Fruit fly (Drosophila melanogaster) whole organism, embryonic: Measurements from ENCODE around the gene CG6912.

Experiments
- B-H2 ChIP-seq: fragments of 200-800 bp; sonication (Bioruptor generic); optimal IDR thresholded peaks from 2 replicates; lab custom pipeline; 2018; ENCODE audit warnings: missing biosample characterization, mild to moderate bottlenecking, missing genetic modification characterization
- Bgb ChIP-seq: fragments of 200-800 bp; sonication (Bioruptor generic); IDR thresholded peaks from 2 replicates; pipeline ENCODE4 v1.3.6; 2022; ENCODE audit warnings: missing biosample characterization, missing genetic modification characterization; ENCODE audit not compliant: partially characterized antibody
- BtbVII ChIP-seq: fragments of 200-800 bp; sonication (Bioruptor generic); optimal IDR thresholded peaks from 3 replicates; lab custom pipeline; 2017; ENCODE audit warnings: missing biosample characterization, mild to moderate bottlenecking, missing genetic modification characterization
- CG12104 ChIP-seq: fragments of 200-800 bp; sonication (Bioruptor generic); optimal IDR thresholded peaks from 3 replicates; lab custom pipeline; 2016; ENCODE audit warnings: missing biosample characterization, missing genetic modification characterization
- CG13287 ChIP-seq: fragments of 200-800 bp; sonication (Bioruptor generic); IDR thresholded peaks from 2 replicates; pipeline ENCODE4 v1.3.6; 2022; ENCODE audit warnings: missing biosample characterization, missing genetic modification characterization; ENCODE audit not compliant: partially characterized antibody
- CG13424 ChIP-seq: fragments of 200-800 bp; sonication (Bioruptor generic); optimal IDR thresholded peaks from 2 replicates; lab custom pipeline; 2019; ENCODE audit warnings: missing biosample characterization, mild to moderate bottlenecking, missing genetic modification characterization, moderate library complexity
- CG14441 ChIP-seq: fragments of 200-800 bp; sonication (Bioruptor generic); IDR thresholded peaks from 2 replicates; pipeline ENCODE4 v1.3.6; 2022; ENCODE audit warnings: missing biosample characterization, missing genetic modification characterization
- CG15011 ChIP-seq: fragments of 200-800 bp; sonication (Bioruptor generic); optimal IDR thresholded peaks from 3 replicates; lab custom pipeline; 2018; ENCODE audit warnings: missing biosample characterization, mild to moderate bottlenecking, missing genetic modification characterization
- CG15073 ChIP-seq: fragments of 200-800 bp; sonication (Bioruptor generic); optimal IDR thresholded peaks from 2 replicates; lab custom pipeline; 2016; ENCODE audit warnings: missing biosample characterization, missing genetic modification characterization
- CG15269 ChIP-seq: fragments of 200-800 bp; sonication (Bioruptor generic); optimal IDR thresholded peaks from 2 replicates; lab custom pipeline; 2018; ENCODE audit warnings: missing biosample characterization, mild to moderate bottlenecking, missing genetic modification characterization, moderate library complexity
- CG15514 ChIP-seq: fragments of 200-800 bp; sonication (Bioruptor generic); optimal IDR thresholded peaks from 3 replicates; lab custom pipeline; 2017; ENCODE audit warnings: missing biosample characterization, missing genetic modification characterization, mild to moderate bottlenecking, moderate library complexity, missing genetic modification reagents
- CG15601 ChIP-seq: fragments of 200-800 bp; sonication (Bioruptor generic); optimal IDR thresholded peaks from 3 replicates; lab custom pipeline; 2019; ENCODE audit warnings: missing biosample characterization, mild to moderate bottlenecking, missing genetic modification characterization, moderate library complexity
- CG16813 ChIP-seq: fragments of 200-800 bp; sonication (Bioruptor generic); IDR thresholded peaks from 3 replicates; pipeline ENCODE4 v1.3.6; 2022; ENCODE audit warnings: missing biosample characterization, missing genetic modification characterization; ENCODE audit not compliant: partially characterized antibody
- CG18262 ChIP-seq: fragments of 200-800 bp; optimal IDR thresholded peaks from 3 replicates; lab custom pipeline; 2019; ENCODE audit warnings: missing biosample characterization, mild to moderate bottlenecking, missing genetic modification characterization, moderate library complexity
- CG18476 ChIP-seq: fragments of 200-800 bp; sonication (Bioruptor generic); optimal IDR thresholded peaks from 2 replicates; lab custom pipeline; 2016; ENCODE audit warnings: missing biosample characterization, mild to moderate bottlenecking, missing genetic modification characterization
- CG3163 ChIP-seq: fragments of 200-800 bp; sonication (Bioruptor generic); optimal IDR thresholded peaks from 3 replicates; lab custom pipeline; 2016; ENCODE audit warnings: missing biosample characterization, missing genetic modification characterization
- CG4328 ChIP-seq: fragments of 200-800 bp; sonication (Bioruptor generic); optimal IDR thresholded peaks from 3 replicates; lab custom pipeline; 2017; ENCODE audit warnings: missing biosample characterization, missing genetic modification reagents, missing genetic modification characterization
- CG4854 ChIP-seq: fragments of 200-800 bp; sonication (Bioruptor generic); optimal IDR thresholded peaks from 2 replicates; lab custom pipeline; 2016; ENCODE audit warnings: missing biosample characterization, missing genetic modification characterization, inconsistent platforms
- CG5245 ChIP-seq: fragments of 200-800 bp; sonication (Bioruptor generic); optimal IDR thresholded peaks from 3 replicates; lab custom pipeline; 2016; ENCODE audit warnings: missing biosample characterization, missing genetic modification characterization
- CG5953 ChIP-seq: fragments of 200-800 bp; sonication (Bioruptor generic); IDR thresholded peaks from 2 replicates; pipeline ENCODE4 v1.3.6; 2022; ENCODE audit warnings: missing biosample characterization, missing genetic modification characterization
- CG7357 ChIP-seq: fragments of 200-800 bp; sonication (Bioruptor generic); IDR thresholded peaks from 3 replicates; pipeline ENCODE4 v1.3.6; 2022; ENCODE audit warnings: missing biosample characterization, missing genetic modification characterization
- CG9437 ChIP-seq: fragments of 200-800 bp; sonication (Bioruptor generic); optimal IDR thresholded peaks from 2 replicates; lab custom pipeline; 2018; ENCODE audit warnings: missing biosample characterization, mild to moderate bottlenecking, missing genetic modification characterization
- CHES-1-like ChIP-seq: fragments of 200-800 bp; sonication (Bioruptor generic); optimal IDR thresholded peaks from 2 replicates; lab custom pipeline; 2016; ENCODE audit warnings: missing biosample characterization, missing genetic modification characterization
- Dp ChIP-seq: fragments of 200-800 bp; sonication (Bioruptor generic); optimal IDR thresholded peaks from 2 replicates; lab custom pipeline; 2018; ENCODE audit warnings: missing biosample characterization, mild to moderate bottlenecking, missing genetic modification characterization, moderate library complexity
- HLH54F ChIP-seq: fragments of 200-800 bp; sonication (Bioruptor generic); optimal IDR thresholded peaks from 3 replicates; lab custom pipeline; 2016; ENCODE audit warnings: missing biosample characterization, missing genetic modification characterization
- Hand ChIP-seq: fragments of 200-800 bp; sonication (Bioruptor generic); optimal IDR thresholded peaks from 2 replicates; lab custom pipeline; 2017; ENCODE audit warnings: mild to moderate bottlenecking, missing biosample characterization, missing genetic modification reagents, missing genetic modification characterization
- Hr51 ChIP-seq, 2 experiments: fragments of 200-800 bp; sonication (Bioruptor generic); optimal IDR thresholded peaks; 2 replicates in 1 of 2; 3 replicates in 1 of 2; lab custom pipeline; 2016 to 2018; ENCODE audit warnings: missing biosample characterization in 2 of 2, missing genetic modification characterization in 2 of 2, mild to moderate bottlenecking in 1 of 2, moderate library complexity in 1 of 2
- Lim3 ChIP-seq: fragments of 200-800 bp; sonication (Bioruptor generic); IDR thresholded peaks from 2 replicates; pipeline ENCODE4 v1.3.6; 2022; ENCODE audit warnings: missing biosample characterization, missing genetic modification characterization
- Pdp1 ChIP-seq, 2 experiments: fragments of 200-800 bp; sonication (Bioruptor generic); optimal IDR thresholded peaks; 3 replicates each; lab custom pipeline; 2016; ENCODE audit warnings: missing biosample characterization in 2 of 2, missing genetic modification characterization in 2 of 2, mild to moderate bottlenecking in 1 of 2, moderate library complexity in 1 of 2
- Rx ChIP-seq: fragments of 200-800 bp; sonication (Bioruptor generic); IDR thresholded peaks from 2 replicates; pipeline ENCODE4 v1.3.6; 2022; ENCODE audit warnings: missing biosample characterization, missing genetic modification characterization
- Vsx1 ChIP-seq: fragments of 200-800 bp; sonication (Bioruptor generic); optimal IDR thresholded peaks from 2 replicates; lab custom pipeline; 2017; ENCODE audit warnings: missing biosample characterization, mild to moderate bottlenecking, missing genetic modification characterization, missing genetic modification reagents
- abd-A ChIP-seq: fragments of 200-800 bp; sonication (Bioruptor generic); optimal IDR thresholded peaks from 3 replicates; lab custom pipeline; 2019; ENCODE audit warnings: missing biosample characterization, mild to moderate bottlenecking, missing genetic modification characterization, moderate library complexity
- chif ChIP-seq, 2 experiments: fragments of 200-800 bp; sonication (Bioruptor generic); optimal IDR thresholded peaks; 3 replicates each; lab custom pipeline; 2016; ENCODE audit warnings: missing biosample characterization in 2 of 2, missing genetic modification characterization in 2 of 2
- chinmo ChIP-seq: fragments of 200-800 bp; sonication (Bioruptor generic); IDR thresholded peaks from 4 replicates; pipeline ENCODE4 v1.3.6; 2022; ENCODE audit warnings: missing biosample characterization, missing genetic modification characterization; ENCODE audit not compliant: partially characterized antibody
- crp ChIP-seq, 2 experiments: fragments of 200-800 bp; sonication (Bioruptor generic); optimal IDR thresholded peaks; 2 replicates in 1 of 2; 3 replicates in 1 of 2; lab custom pipeline; 2017; ENCODE audit warnings: missing biosample characterization in 2 of 2, missing genetic modification characterization in 2 of 2, mild to moderate bottlenecking in 1 of 2, moderate library complexity in 1 of 2
- eve ChIP-seq, 2 experiments: fragments of >200 bp; optimal IDR thresholded peaks; 2 replicates each; lab custom pipeline; 2017; ENCODE audit warnings: missing biosample characterization in 2 of 2, missing genetic modification characterization in 2 of 2
- exex ChIP-seq: fragments of 200-800 bp; sonication (Bioruptor generic); optimal IDR thresholded peaks from 4 replicates; lab custom pipeline; 2018; ENCODE audit warnings: missing biosample characterization, mild to moderate bottlenecking, missing genetic modification characterization, moderate library complexity
- gce ChIP-seq: fragments of 200-800 bp; sonication (Bioruptor generic); IDR thresholded peaks from 3 replicates; pipeline ENCODE4 v1.3.6; 2022; ENCODE audit warnings: missing biosample characterization, missing genetic modification characterization
- hkb ChIP-seq, 2 experiments: fragments of 200-800 bp in 1 of 2; fragments of >200 bp in 1 of 2; sonication (Bioruptor generic) in 1 of 2; IDR thresholded peaks in 1 of 2; optimal IDR thresholded peaks in 1 of 2; 2 replicates each; pipeline versions ENCODE4 v1.3.6 to Lab custom; 2017 to 2022; ENCODE audit warnings: missing biosample characterization in 1 of 2, missing genetic modification characterization in 1 of 2
- kni ChIP-seq: fragments of 200-800 bp; sonication (Bioruptor generic); optimal IDR thresholded peaks from 3 replicates; lab custom pipeline; 2017; ENCODE audit warnings: mild to moderate bottlenecking, missing biosample characterization, missing genetic modification reagents, missing genetic modification characterization
- odd ChIP-seq: fragments of 200-800 bp; sonication (Bioruptor generic); optimal IDR thresholded peaks from 2 replicates; lab custom pipeline; 2017; ENCODE audit warnings: missing biosample characterization, mild to moderate bottlenecking, missing genetic modification characterization
- repo ChIP-seq: fragments of 200-800 bp; sonication (Bioruptor generic); optimal IDR thresholded peaks from 2 replicates; lab custom pipeline; 2016; ENCODE audit warnings: missing biosample characterization, missing genetic modification characterization
- sc ChIP-seq, 3 experiments: fragments of >200 bp in 2 of 3; fragments of 200-800 bp in 1 of 3; sonication (Bioruptor generic) in 1 of 3; optimal IDR thresholded peaks; 2 replicates in 2 of 3; 3 replicates in 1 of 3; lab custom pipeline; 2017; ENCODE audit warnings: mild to moderate bottlenecking in 1 of 3, missing biosample characterization in 1 of 3, missing genetic modification characterization in 1 of 3, missing genetic modification reagents in 1 of 3
- scrt ChIP-seq: fragments of 200-800 bp; sonication (Bioruptor generic); optimal IDR thresholded peaks from 2 replicates; lab custom pipeline; 2018; ENCODE audit warnings: missing biosample characterization, mild to moderate bottlenecking, missing genetic modification characterization, moderate library complexity
- sens-2 ChIP-seq: fragments of 200-800 bp; sonication (Bioruptor generic); IDR thresholded peaks from 2 replicates; pipeline ENCODE4 v1.3.6; 2022; ENCODE audit warnings: missing biosample characterization, missing genetic modification characterization
- tll ChIP-seq, 2 experiments: fragments of 200-800 bp in 1 of 2; fragments of >200 bp in 1 of 2; sonication (Bioruptor generic) in 1 of 2; optimal IDR thresholded peaks; 2 replicates each; lab custom pipeline; 2017 to 2019; ENCODE audit warnings: missing biosample characterization in 2 of 2, missing genetic modification characterization in 2 of 2, mild to moderate bottlenecking in 1 of 2, moderate library complexity in 1 of 2

The CG6912 gene

dm6 chr3R:15147038-15147744, 10.4 kb upstream of the CG6912 start, which contains the start of gene Glys (continued):
- TF ChIP-seq scrt (GFP tag; lab: Kevin White, UChicago): no peak
- TF ChIP-seq abd-A: no peak
- TF ChIP-seq CG15601: no peak
- peak; percentile 25 for TF ChIP-seq CHES-1-like
- TF ChIP-seq CG15269: no peak
- TF ChIP-seq CG7357: no peak
- TF ChIP-seq CG15073: no peak
- peak; percentile 28; the same call in 1 of the 2 replicates for TF ChIP-seq Bgb
- peak; percentile 60 for TF ChIP-seq CG15514
- no peak for TF ChIP-seq gce (GFP tag; lab: Robert Waterston, UW)
- TF ChIP-seq CG18262 (tag; lab: Kevin White, UChicago): no peak
- TF ChIP-seq sc (optimal IDR thresholded peaks at IDR 0.05; lab: Kevin White, UChicago): no peak
- no peak for TF ChIP-seq sc (GFP tag; optimal IDR thresholded peaks at IDR 0.05; lab: Kevin White, UChicago)
- no peak for TF ChIP-seq repo (GFP tag; lab: Kevin White, UChicago)
- TF ChIP-seq Hand (GFP tag; lab: Kevin White, UChicago): peak; percentile 20
- TF ChIP-seq CG13287 (GFP tag; lab: Robert Waterston, UW): peak; percentile 27; the same call in 1 of the 2 replicates
- TF ChIP-seq CG3163: no peak
- no peak for TF ChIP-seq CG5245
- TF ChIP-seq Rx (GFP tag; lab: Robert Waterston, UW): no peak
- 0 out of 4 replicates have a peak, but pooled peaks have one; percentile 65 for TF ChIP-seq chinmo (GFP tag; lab: Robert Waterston, UW)
- 0 out of 2 replicates have a peak, but pooled peaks have one; percentile 13 for TF ChIP-seq CG14441
- TF ChIP-seq CG4854 (GFP tag; lab: Kevin White, UChicago): no peak
- no peak for TF ChIP-seq CG15011 (GFP tag; lab: Kevin White, UChicago)
- TF ChIP-seq hkb (optimal IDR thresholded peaks at IDR 0.05; lab: Kevin White, UChicago): no peak
- TF ChIP-seq hkb (GFP tag; IDR thresholded peaks at IDR 0.05; lab: Robert Waterston, UW): peak; percentile 11; the same call in 1 of the 2 replicates
- peak in 1 of 2 experiments; percentile 10 for TF ChIP-seq tll (GFP tag; optimal IDR thresholded peaks at IDR 0.05; lab: Kevin White, UChicago)
- no peak for TF ChIP-seq Dp
- no peak for TF ChIP-seq HLH54F (GFP tag; lab: Kevin White, UChicago)
- TF ChIP-seq CG18476 (GFP tag; lab: Kevin White, UChicago): no peak
- TF ChIP-seq sens-2: no peak
- no peak for TF ChIP-seq crp (GFP tag; optimal IDR thresholded peaks at IDR 0.05; lab: Kevin White, UChicago)
- TF ChIP-seq odd (GFP tag; lab: Kevin White, UChicago): no peak
- TF ChIP-seq kni: peak; percentile 51
- TF ChIP-seq CG13424 (tag; lab: Kevin White, UChicago): no peak
- no peak for TF ChIP-seq CG16813 (GFP tag; lab: Robert Waterston, UW)
- TF ChIP-seq B-H2 (GFP tag; lab: Kevin White, UChicago): peak; percentile 16
- no peak for TF ChIP-seq CG9437 (GFP tag; lab: Kevin White, UChicago)
- TF ChIP-seq exex: peak; percentile 67
- TF ChIP-seq CG5953 (GFP tag; lab: Robert Waterston, UW): no peak
- TF ChIP-seq Hr51 (GFP tag; optimal IDR thresholded peaks at IDR 0.05; lab: Kevin White, UChicago): no peak
- TF ChIP-seq BtbVII: peak; percentile 51
- no peak for TF ChIP-seq Vsx1 (GFP tag; lab: Kevin White, UChicago)
- peak in 1 of 2 experiments; percentile 48 for TF ChIP-seq eve (GFP tag; optimal IDR thresholded peaks at IDR 0.05; lab: Kevin White, UChicago)
- peak in 1 of 2 experiments; percentile 16 for TF ChIP-seq Pdp1 (GFP tag; optimal IDR thresholded peaks at IDR 0.05; lab: Kevin White, UChicago)
- no peak for TF ChIP-seq CG4328 (GFP tag; lab: Kevin White, UChicago)
- TF ChIP-seq chif (GFP tag; optimal IDR thresholded peaks at IDR 0.05; lab: Kevin White, UChicago): no peak
- TF ChIP-seq Lim3 (GFP tag; lab: Robert Waterston, UW): no peak
- no peak for TF ChIP-seq CG12104 (GFP tag; lab: Kevin White, UChicago)
